Fruit fly (Drosophila melanogaster): ENCODE data around the gene Dscam4.

dm6 chr3L:8323817-8324216, 85.4 kb downstream of the Dscam4 start:
- no peak for TF ChIP-seq pb (GFP tag; optimal IDR thresholded peaks at IDR 0.05)
- TF ChIP-seq Sin3A (optimal IDR thresholded peaks at IDR 0.05): no peak
- no peak for TF ChIP-seq her (GFP tag; optimal IDR thresholded peaks at IDR 0.05)
- no peak for TF ChIP-seq CG10321 (GFP tag; IDR thresholded peaks at IDR 0.05)
- no peak for TF ChIP-seq wdn (GFP tag; IDR thresholded peaks at IDR 0.05)
